Fruit fly (Drosophila melanogaster): ENCODE measurements around the gene CG14717.

CG14717 gene

dm6 chr3R:11673955-11674663 is 22.2 kb upstream of the CG14717 start, which contains the start of gene CG14715 (continued):
- TF ChIP-seq slbo (GFP tag; IDR thresholded peaks at IDR 0.05) (peak; percentile 49; the same call in 1 of the 2 replicates), CG18262 (tag; optimal IDR thresholded peaks at IDR 0.05) (peak; percentile 31), CG13287 (GFP tag; IDR thresholded peaks at IDR 0.05; ENCODE audit: partially characterized antibody) (peak; percentile 72), Ets65A (GFP tag) (peak; percentile 85), peb (GFP tag; IDR thresholded peaks at IDR 0.05) (no peak), Side (GFP tag; optimal IDR thresholded peaks at IDR 0.05) (peak; percentile 39), CG32532 (GFP tag; IDR thresholded peaks at IDR 0.05) (peak; percentile 59), sc (optimal IDR thresholded peaks at IDR 0.05) (no peak), sc (GFP tag; optimal IDR thresholded peaks at IDR 0.05) (no peak), CG14014 (GFP tag; IDR thresholded peaks at IDR 0.05) (peak; percentile 13; the same call in 1 of the 2 replicates), CG8290 (GFP tag; optimal IDR thresholded peaks at IDR 0.05) (peak; percentile 46), CG8290 (tag; optimal IDR thresholded peaks at IDR 0.05) (no peak), NC2β (GFP tag; optimal IDR thresholded peaks at IDR 0.05) (peak; percentile 47), CG30403 (GFP tag; optimal IDR thresholded peaks at IDR 0.05) (peak; percentile 72), grn (GFP tag; optimal IDR thresholded peaks at IDR 0.05) (peak; percentile 98), gem (tag; optimal IDR thresholded peaks at IDR 0.05) (peak; percentile 72), C15 (GFP tag; IDR thresholded peaks at IDR 0.05) (no peak), dm (GFP tag; optimal IDR thresholded peaks at IDR 0.05) (peak; percentile 62), CG11695 (GFP tag; IDR thresholded peaks at IDR 0.05) (0 out of 3 replicates have a peak, but pooled peaks have one; percentile 15), prd (optimal IDR thresholded peaks at IDR 0.05) (no peak), prd (GFP tag; IDR thresholded peaks at IDR 0.05) (peak; percentile 71), MTF-1 (GFP tag; optimal IDR thresholded peaks at IDR 0.05; ENCODE audit: borderline replicate concordance) (no peak), Nf-YB (GFP tag; optimal IDR thresholded peaks at IDR 0.05) (peak; percentile 8), CG13775 (GFP tag; optimal IDR thresholded peaks at IDR 0.05) (peak; percentile 45), CG10654 (GFP tag; optimal IDR thresholded peaks at IDR 0.05) (peak; percentile 26), HHEX (GFP tag; optimal IDR thresholded peaks at IDR 0.05) (no peak), klu (GFP tag; IDR thresholded peaks at IDR 0.05) (no peak), CG13894 (tag; optimal IDR thresholded peaks at IDR 0.05) (peak; percentile 4), Mes4 (GFP tag; optimal IDR thresholded peaks at IDR 0.05) (peak; percentile 13), bigmax (GFP tag; optimal IDR thresholded peaks at IDR 0.05) (peak; percentile 30), CoRest (tag; optimal IDR thresholded peaks at IDR 0.05) (peak; percentile 60), CG6272 (GFP tag; IDR thresholded peaks at IDR 0.05) (no peak), CG7357 (GFP tag; IDR thresholded peaks at IDR 0.05) (peak; percentile 98), Dll (GFP tag; IDR thresholded peaks at IDR 0.05; ENCODE audit: partially characterized antibody) (peak; percentile 68; the same call in 3 of the 4 replicates), hkb (optimal IDR thresholded peaks at IDR 0.05) (no peak), hkb (GFP tag; IDR thresholded peaks at IDR 0.05) (peak; percentile 64), CG12155 (GFP tag; optimal IDR thresholded peaks at IDR 0.05) (peak; percentile 42), sisA (GFP tag; IDR thresholded peaks at IDR 0.05) (peak; percentile 49), lilli (GFP tag; optimal IDR thresholded peaks at IDR 0.05) (peak; percentile 71), dpn (GFP tag; optimal IDR thresholded peaks at IDR 0.05) (peak; percentile 42 to 52), Nf-YC (tag; optimal IDR thresholded peaks at IDR 0.05) (peak; percentile 46), CG17385 (GFP tag; optimal IDR thresholded peaks at IDR 0.05) (peak; percentile 16), CG8478 (optimal IDR thresholded peaks at IDR 0.05) (no peak), HmgZ (tag; optimal IDR thresholded peaks at IDR 0.05) (peak; percentile 67), bcd (GFP tag; optimal IDR thresholded peaks at IDR 0.05) (peak; percentile 25), CG15601 (tag; optimal IDR thresholded peaks at IDR 0.05) (peak; percentile 57), CG30020 (tag; optimal IDR thresholded peaks at IDR 0.05) (peak; percentile 55), Elba2 (GFP tag; optimal IDR thresholded peaks at IDR 0.05) (peak; percentile 4), CG12659 (GFP tag; optimal IDR thresholded peaks at IDR 0.05) (peak; percentile 57), Dek (tag; optimal IDR thresholded peaks at IDR 0.05) (peak; percentile 38), CG1233 (GFP tag; optimal IDR thresholded peaks at IDR 0.05) (peak; percentile 32)
